Worm (Caenorhabditis elegans) whole organism, L2 larva: ENCODE data around the gene apn-1.

Source experiments
- C34F6.9 ChIP-seq: fragments of 150-350 bp; optimal IDR thresholded peaks from 2 replicates; lab custom pipeline; 2014; ENCODE audit warnings: missing biosample characterization, missing genetic modification characterization
- F13H6.1 ChIP-seq: sonication (generic microtip); optimal IDR thresholded peaks from 2 replicates; lab custom pipeline; 2016; ENCODE audit warnings: missing genetic modification characterization, missing compliant biosample characterization
- alr-1 ChIP-seq: fragments of 150-350 bp; optimal IDR thresholded peaks from 2 replicates; lab custom pipeline; 2014; ENCODE audit warnings: missing biosample characterization, missing genetic modification characterization
- aly-2 ChIP-seq: fragments of 150-350 bp; optimal IDR thresholded peaks from 2 replicates; lab custom pipeline; 2014; ENCODE audit warnings: missing biosample characterization, missing genetic modification characterization
- blmp-1 ChIP-seq: sonication (generic microtip); optimal IDR thresholded peaks from 2 replicates; lab custom pipeline; 2017; ENCODE audit warnings: missing genetic modification characterization, mild to moderate bottlenecking, missing compliant biosample characterization, antibody characterized with exemption, moderate library complexity; ENCODE audit not compliant: insufficient read depth
- ceh-16 ChIP-seq: fragments of 150-350 bp; optimal IDR thresholded peaks from 2 replicates; lab custom pipeline; 2014; ENCODE audit warnings: missing biosample characterization, missing genetic modification characterization
- ceh-82 ChIP-seq: fragments of 150-350 bp; optimal IDR thresholded peaks from 2 replicates; lab custom pipeline; 2014; ENCODE audit warnings: missing biosample characterization, missing genetic modification characterization
- dmd-4 ChIP-seq: sonication (generic microtip); optimal IDR thresholded peaks from 2 replicates; lab custom pipeline; 2017; ENCODE audit warnings: missing biosample characterization, missing genetic modification characterization
- egl-27 ChIP-seq: sonication (generic microtip); optimal IDR thresholded peaks from 3 replicates; lab custom pipeline; 2017; ENCODE audit warnings: missing biosample characterization, missing genetic modification reagents, missing genetic modification characterization
- elt-3 ChIP-seq: sonication (generic microtip); optimal IDR thresholded peaks from 2 replicates; lab custom pipeline; 2017; ENCODE audit warnings: missing biosample characterization, missing genetic modification characterization
- fos-1 ChIP-seq: fragments of 150-350 bp; optimal IDR thresholded peaks from 2 replicates; lab custom pipeline; 2014; ENCODE audit warnings: missing biosample characterization, missing genetic modification characterization
- lin-11 ChIP-seq: fragments of 150-350 bp; sonication (generic microtip); optimal IDR thresholded peaks from 2 replicates; lab custom pipeline; 2014; ENCODE audit warnings: missing biosample characterization, missing genetic modification characterization, inconsistent platforms, mixed read lengths
- lin-13 ChIP-seq: fragments of 150-350 bp; optimal IDR thresholded peaks from 2 replicates; lab custom pipeline; 2014; ENCODE audit warnings: missing biosample characterization, missing genetic modification reagents, missing genetic modification characterization
- lin-39 ChIP-seq: fragments of 150-350 bp; optimal IDR thresholded peaks from 2 replicates; lab custom pipeline; 2014; ENCODE audit warnings: missing biosample characterization, missing genetic modification reagents, missing genetic modification characterization
- lsy-2 ChIP-seq, 2 experiments: fragments of 150-350 bp in 1 of 2; sonication (generic microtip) in 1 of 2; optimal IDR thresholded peaks; 2 replicates each; lab custom pipeline; 2014 to 2017; ENCODE audit warnings: missing biosample characterization in 2 of 2, missing genetic modification characterization in 2 of 2
- mab-5 ChIP-seq: fragments of 150-350 bp; optimal IDR thresholded peaks from 2 replicates; lab custom pipeline; 2014; ENCODE audit warnings: missing biosample characterization, missing genetic modification characterization
- mdl-1 ChIP-seq, 2 experiments: fragments of 150-350 bp in 1 of 2; sonication (generic microtip) in 1 of 2; optimal IDR thresholded peaks; 2 replicates each; lab custom pipeline; 2017; ENCODE audit warnings: missing biosample characterization in 2 of 2, missing genetic modification characterization in 2 of 2
- nhr-10 ChIP-seq: sonication (generic microtip); optimal IDR thresholded peaks from 2 replicates; lab custom pipeline; 2017; ENCODE audit warnings: missing biosample characterization, missing genetic modification characterization
- nhr-11 ChIP-seq: fragments of 150-350 bp; optimal IDR thresholded peaks from 2 replicates; lab custom pipeline; 2014; ENCODE audit warnings: missing biosample characterization, missing genetic modification characterization
- nhr-129 ChIP-seq: fragments of 150-350 bp; optimal IDR thresholded peaks from 2 replicates; lab custom pipeline; 2014; ENCODE audit warnings: missing biosample characterization, missing genetic modification characterization
- nhr-21 ChIP-seq: fragments of 150-350 bp; optimal IDR thresholded peaks from 2 replicates; lab custom pipeline; 2014; ENCODE audit warnings: missing biosample characterization, missing genetic modification characterization
- nhr-23 ChIP-seq: fragments of 150-350 bp; optimal IDR thresholded peaks from 2 replicates; lab custom pipeline; 2014; ENCODE audit warnings: missing biosample characterization, missing genetic modification reagents, missing genetic modification characterization
- nhr-237 ChIP-seq: fragments of 150-350 bp; optimal IDR thresholded peaks from 2 replicates; lab custom pipeline; 2014; ENCODE audit warnings: missing biosample characterization, missing genetic modification characterization
- nhr-25 ChIP-seq: fragments of 150-350 bp; sonication (generic microtip); optimal IDR thresholded peaks from 3 replicates; lab custom pipeline; 2014; ENCODE audit warnings: missing biosample characterization, missing genetic modification characterization
- nhr-6 ChIP-seq: fragments of 150-350 bp; optimal IDR thresholded peaks from 2 replicates; lab custom pipeline; 2014; ENCODE audit warnings: missing biosample characterization, missing genetic modification characterization
- nhr-77 ChIP-seq: fragments of 150-350 bp; optimal IDR thresholded peaks from 2 replicates; lab custom pipeline; 2014; ENCODE audit warnings: missing biosample characterization, missing genetic modification characterization
- sem-4 ChIP-seq: fragments of 150-350 bp; optimal IDR thresholded peaks from 2 replicates; lab custom pipeline; 2014; ENCODE audit warnings: missing biosample characterization, missing genetic modification reagents, missing genetic modification characterization
- skn-1 ChIP-seq: sonication (generic microtip); optimal IDR thresholded peaks from 2 replicates; lab custom pipeline; 2017; ENCODE audit warnings: missing biosample characterization, missing genetic modification characterization
- sma-9 ChIP-seq, 2 experiments: fragments of 150-350 bp in 1 of 2; sonication (generic microtip) in 1 of 2; optimal IDR thresholded peaks; 2 replicates each; lab custom pipeline; 2014 to 2016; ENCODE audit warnings: missing genetic modification characterization in 2 of 2, mild to moderate bottlenecking in 1 of 2, missing biosample characterization in 1 of 2, missing compliant biosample characterization in 1 of 2, missing genetic modification reagents in 1 of 2, moderate library complexity in 1 of 2
- snpc-4 ChIP-seq: fragments of 150-350 bp; optimal IDR thresholded peaks from 2 replicates; lab custom pipeline; 2014; ENCODE audit warnings: missing biosample characterization, missing genetic modification characterization
- unc-62 ChIP-seq: fragments of 150-350 bp; optimal IDR thresholded peaks from 2 replicates; lab custom pipeline; 2014; ENCODE audit warnings: missing biosample characterization, missing genetic modification reagents, missing genetic modification characterization
- zag-1 ChIP-seq: fragments of 150-350 bp; optimal IDR thresholded peaks from 2 replicates; lab custom pipeline; 2014; ENCODE audit warnings: missing biosample characterization, missing genetic modification characterization
- ztf-11 ChIP-seq: sonication (generic microtip); optimal IDR thresholded peaks from 2 replicates; lab custom pipeline; 2017; ENCODE audit warnings: missing biosample characterization, missing genetic modification characterization

The apn-1 gene

ce11 chrII:8028730-8029129 lies 18.6 kb upstream of the apn-1 start:
- TF ChIP-seq alr-1 (tag; lab: Kevin White, UChicago) (no peak), lin-39 (tag; lab: Kevin White, UChicago) (no peak), nhr-23 (tag; lab: Kevin White, UChicago) (no peak), snpc-4 (no peak), nhr-77 (tag; lab: Kevin White, UChicago) (no peak), aly-2 (tag; lab: Kevin White, UChicago) (no peak), dmd-4 (tag; lab: Kevin White, UChicago) (no peak), C34F6.9 (tag; lab: Kevin White, UChicago) (no peak)

ce11 chrII:8032657-8033056 lies 14.7 kb upstream of the apn-1 start, which contains the start of gene nrf-6:
Gene nrf-6 (minus strand): TSS chrII:8032708.
- TF ChIP-seq blmp-1 (tag; lab: Kevin White, UChicago) = no peak
- TF ChIP-seq fos-1 (tag; lab: Kevin White, UChicago) = peak; percentile 56

- TF ChIP-seq F13H6.1 (no peak), nhr-25 (tag; lab: Kevin White, UChicago) (no peak), fos-1 (tag; lab: Kevin White, UChicago) (peak; percentile 46), sma-9 (GFP tag; optimal IDR thresholded peaks at IDR 0.05; lab: Kevin White, UChicago) (no peak), sma-9 (tag; optimal IDR thresholded peaks at IDR 0.05; lab: Kevin White, UChicago) (no peak), egl-27 (tag; lab: Kevin White, UChicago) (no peak)
Measured at ce11 chrII:8034008-8034407, 13.4 kb upstream of the apn-1 start.

ce11 chrII:8034617-8035016 lies 12.7 kb upstream of the apn-1 start:
- TF ChIP-seq unc-62 (GFP tag; lab: Kevin White, UChicago) (no peak), nhr-237 (tag; lab: Kevin White, UChicago) (no peak), nhr-6 (tag; lab: Kevin White, UChicago) (no peak), nhr-10 (no peak), mdl-1 (tag; optimal IDR thresholded peaks at IDR 0.05; lab: Kevin White, UChicago) (no peak), ceh-16 (tag; lab: Kevin White, UChicago) (no peak), zag-1 (tag; lab: Kevin White, UChicago) (no peak), ceh-82 (tag; lab: Kevin White, UChicago) (no peak)

ce11 chrII:8035667-8036066 lies 11.7 kb upstream of the apn-1 start, which contains the start of gene sap-49:
Gene sap-49 (minus strand): TSS chrII:8035767.
- TF ChIP-seq elt-3 (tag; lab: Kevin White, UChicago) (no peak), dmd-4 (tag; lab: Kevin White, UChicago) (no peak), sem-4 (no peak), lsy-2 (tag; optimal IDR thresholded peaks at IDR 0.05; lab: Kevin White, UChicago) (no peak), nhr-129 (tag; lab: Kevin White, UChicago) (no peak), nhr-25 (tag; lab: Kevin White, UChicago) (no peak), nhr-10 (no peak), C34F6.9 (tag; lab: Kevin White, UChicago) (no peak), nhr-237 (tag; lab: Kevin White, UChicago) (no peak), aly-2 (tag; lab: Kevin White, UChicago) (no peak), nhr-23 (tag; lab: Kevin White, UChicago) (no peak), zag-1 (tag; lab: Kevin White, UChicago) (no peak), nhr-11 (tag; lab: Kevin White, UChicago) (no peak), skn-1 (tag; lab: Kevin White, UChicago) (no peak)

ce11 chrII:8037246-8037645 lies 10.1 kb upstream of the apn-1 start, which contains the start of gene arp-6:
Gene arp-6 (minus strand): TSS chrII:8037346.
- TF ChIP-seq unc-62 (GFP tag; lab: Kevin White, UChicago) = no peak
- TF ChIP-seq nhr-21 (tag; lab: Kevin White, UChicago) = no peak
- no peak for TF ChIP-seq lin-11 (tag; lab: Kevin White, UChicago)
- no peak for TF ChIP-seq ceh-82 (tag; lab: Kevin White, UChicago)
- no peak for TF ChIP-seq ztf-11 (tag; lab: Kevin White, UChicago)
- no peak for TF ChIP-seq nhr-25 (tag; lab: Kevin White, UChicago)
- TF ChIP-seq mab-5 (tag; lab: Kevin White, UChicago) = no peak
- no peak for TF ChIP-seq lin-13
- no peak for TF ChIP-seq fos-1 (tag; lab: Kevin White, UChicago)
- TF ChIP-seq, all 48 proteins: peak for 0
